Worm (Caenorhabditis elegans): ENCODE results near the gene tmem-131.

DNA sequence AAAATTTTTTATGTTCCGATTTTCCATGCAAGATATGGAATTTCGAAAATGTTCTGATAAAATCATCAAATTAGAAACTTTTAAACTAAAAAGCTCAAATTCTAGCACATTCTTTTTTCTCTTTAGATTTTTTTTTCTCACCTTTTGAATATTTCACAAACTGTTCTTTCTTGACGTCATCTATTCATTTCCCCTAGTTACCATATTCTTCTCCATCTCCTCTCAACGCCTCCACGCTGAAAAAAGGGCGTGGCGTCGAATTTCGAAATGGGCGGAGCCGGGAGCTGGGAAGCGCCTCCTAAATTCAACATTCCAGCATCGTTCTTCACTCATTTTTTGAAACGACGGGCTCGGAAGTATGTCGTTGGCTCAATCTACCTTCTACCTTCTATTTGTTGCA is 44.2 kb upstream of the tmem-131 start, which contains the start of gene nlp-43:
- no peak for TF ChIP-seq dpl-1 (GFP tag; optimal IDR thresholded peaks at IDR 0.05)
- no peak for TF ChIP-seq ama-1 (optimal IDR thresholded peaks at IDR 0.05)
- TF ChIP-seq ZK337.2 (GFP tag; IDR thresholded peaks at IDR 0.05) = no peak
- TF ChIP-seq ceh-62 (tag; optimal IDR thresholded peaks at IDR 0.05) = no peak
- TF ChIP-seq nhr-11 (tag; optimal IDR thresholded peaks at IDR 0.05) = no peak
- TF ChIP-seq ztf-11 (tag; optimal IDR thresholded peaks at IDR 0.05) = no peak
- TF ChIP-seq unc-62 (GFP tag; optimal IDR thresholded peaks at IDR 0.05 in 1 of 2) = no peak
- no peak for TF ChIP-seq unc-62 (tag; optimal IDR thresholded peaks at IDR 0.05)
- TF ChIP-seq nhr-25 (tag; optimal IDR thresholded peaks at IDR 0.05; ENCODE audit: borderline replicate concordance, insufficient read depth) = no peak
- no peak for TF ChIP-seq lir-3 (tag; optimal IDR thresholded peaks at IDR 0.05)
- TF ChIP-seq T26A8.4 (GFP tag; IDR thresholded peaks at IDR 0.05) = no peak
- no peak for TF ChIP-seq ZK546.5 (tag; optimal IDR thresholded peaks at IDR 0.05)
- no peak for TF ChIP-seq madf-9 (GFP tag; conservative IDR thresholded peaks at IDR 0.05)
- TF ChIP-seq nhr-76 (tag; optimal IDR thresholded peaks at IDR 0.05) = no peak
